Fruit fly (Drosophila melanogaster): ENCODE results near the gene MED31.

MED31 gene

DNA sequence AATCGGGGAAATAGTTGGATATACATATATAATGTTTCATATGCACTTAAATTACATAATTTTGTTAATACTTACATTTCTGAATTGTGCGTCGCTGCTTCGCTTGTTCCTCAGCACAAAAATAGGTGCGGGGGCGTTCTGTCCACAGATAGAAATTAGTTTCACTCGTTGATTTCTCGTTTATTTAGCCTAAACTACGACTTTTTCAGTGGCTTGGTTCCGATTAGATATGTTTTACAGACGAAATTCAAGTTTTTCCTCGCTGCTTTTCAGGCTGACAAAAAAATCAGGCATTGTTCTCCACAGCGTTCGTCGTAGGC is 549 bp upstream of the MED31 start (continued):
- no peak for TF ChIP-seq BEAF-32 (GFP tag; optimal IDR thresholded peaks at IDR 0.05)
- peak in 1 of 2 experiments; percentile 86 for TF ChIP-seq Pdp1 (GFP tag; optimal IDR thresholded peaks at IDR 0.05)
- TF ChIP-seq Trl (optimal IDR thresholded peaks at IDR 0.05): no peak
- TF ChIP-seq Trl (GFP tag; optimal IDR thresholded peaks at IDR 0.05): no peak
- peak; percentile 10 for TF ChIP-seq CG4617 (GFP tag; optimal IDR thresholded peaks at IDR 0.05; ENCODE audit: borderline replicate concordance)
- no peak for TF ChIP-seq lbe (GFP tag; optimal IDR thresholded peaks at IDR 0.05)
- 0 out of 3 replicates have a peak, but pooled peaks have one; percentile 8 for TF ChIP-seq HLH4C (GFP tag; IDR thresholded peaks at IDR 0.05; ENCODE audit: partially characterized antibody)

DNA sequence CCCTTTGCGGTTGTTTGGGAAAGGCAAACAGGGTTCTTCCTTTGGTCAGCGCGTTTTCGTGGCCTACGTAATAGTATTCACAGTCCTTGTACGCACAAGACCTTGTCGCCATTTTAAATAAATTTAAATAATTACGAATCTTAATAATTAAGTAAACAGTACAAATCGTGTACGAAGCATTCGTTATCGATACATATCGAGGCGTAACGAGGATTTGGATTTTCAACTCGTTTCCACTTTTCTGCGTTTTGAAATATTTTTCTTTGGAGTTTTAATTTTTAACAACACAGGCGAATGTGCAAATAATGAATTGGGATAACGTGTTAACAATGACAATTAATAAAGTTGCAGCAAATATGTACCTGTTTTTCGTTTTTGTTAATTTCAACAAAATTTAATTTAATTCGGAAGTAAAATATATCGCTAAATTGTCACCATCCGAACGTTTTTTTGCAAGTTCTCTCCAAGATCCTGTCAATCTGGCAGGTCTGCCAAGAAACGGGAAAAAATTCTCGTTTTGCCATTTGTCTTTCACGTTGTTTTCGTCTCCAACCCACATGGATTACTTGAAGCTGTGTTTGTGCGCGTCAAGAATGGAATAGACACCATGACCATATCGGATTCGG is 3.8 kb downstream of the MED31 start, which contains the start of the genes Dlip2 and rpk:
Gene Dlip2 (minus strand): TSS at position 199 of the 626 bp plus-strand sequence.
Gene rpk (plus strand): TSS at position 525 of the 626 bp plus-strand sequence.
- TF ChIP-seq CG12659 (GFP tag; optimal IDR thresholded peaks at IDR 0.05) (peak; percentile 12), Med (GFP tag) (peak; percentile 55), ssp (GFP tag; IDR thresholded peaks at IDR 0.05) (peak; percentile 58), CG14014 (GFP tag; IDR thresholded peaks at IDR 0.05) (no peak), CG2116 (GFP tag; optimal IDR thresholded peaks at IDR 0.05) (peak; percentile 66), hb (GFP tag; IDR thresholded peaks at IDR 0.05; ENCODE audit: partially characterized antibody) (peak; percentile 79), Myb (GFP tag; optimal IDR thresholded peaks at IDR 0.05) (peak; percentile 32), Bgb (GFP tag; IDR thresholded peaks at IDR 0.05; ENCODE audit: partially characterized antibody) (peak; percentile 92), CG12104 (GFP tag; optimal IDR thresholded peaks at IDR 0.05) (no peak), tx (GFP tag; optimal IDR thresholded peaks at IDR 0.05) (no peak), Ravus (GFP tag; IDR thresholded peaks at IDR 0.05) (no peak), E2f2 (GFP tag; IDR thresholded peaks at IDR 0.05) (peak; percentile 51), lbe (GFP tag; optimal IDR thresholded peaks at IDR 0.05) (peak; percentile 22), exex (tag; optimal IDR thresholded peaks at IDR 0.05) (no peak), sug (tag; optimal IDR thresholded peaks at IDR 0.05) (no peak), YL-1 (GFP tag; optimal IDR thresholded peaks at IDR 0.05) (peak; percentile 48), Sin3A (optimal IDR thresholded peaks at IDR 0.05) (peak; percentile 6), CG3163 (GFP tag; optimal IDR thresholded peaks at IDR 0.05) (no peak), CG14860 (GFP tag; IDR thresholded peaks at IDR 0.05; ENCODE audit: partially characterized antibody) (peak; percentile 83), MBD-R2 (GFP tag; IDR thresholded peaks at IDR 0.05) (peak; percentile 71), klu (GFP tag; IDR thresholded peaks at IDR 0.05) (no peak), nerfin-2 (GFP tag; IDR thresholded peaks at IDR 0.05; ENCODE audit: partially characterized antibody) (peak; percentile 62; the same call in 1 of the 2 replicates), CG7963 (GFP tag; IDR thresholded peaks at IDR 0.05; ENCODE audit: partially characterized antibody) (peak; percentile 73; the same call in 2 of the 3 replicates), nmo (GFP tag; optimal IDR thresholded peaks at IDR 0.05) (peak; percentile 45), tna (GFP tag; IDR thresholded peaks at IDR 0.05; ENCODE audit: partially characterized antibody) (peak; percentile 82), trem (tag; optimal IDR thresholded peaks at IDR 0.05) (peak; percentile 45), CG16863 (GFP tag; optimal IDR thresholded peaks at IDR 0.05) (no peak), MESR4 (GFP tag; optimal IDR thresholded peaks at IDR 0.05) (peak; percentile 31), CG2129 (GFP tag; IDR thresholded peaks at IDR 0.05; ENCODE audit: partially characterized antibody) (peak; percentile 71), corto (GFP tag; optimal IDR thresholded peaks at IDR 0.05) (no peak), Dll (GFP tag; IDR thresholded peaks at IDR 0.05; ENCODE audit: partially characterized antibody) (peak; percentile 92), Sry-β (GFP tag; optimal IDR thresholded peaks at IDR 0.05) (peak; percentile 62), CG6791 (GFP tag; IDR thresholded peaks at IDR 0.05; ENCODE audit: partially characterized antibody) (peak; percentile 89), HLH54F (GFP tag; optimal IDR thresholded peaks at IDR 0.05) (no peak), BEAF-32 (GFP tag; optimal IDR thresholded peaks at IDR 0.05) (peak; percentile 87), Deaf1 (tag; optimal IDR thresholded peaks at IDR 0.05) (peak; percentile 23), HLH4C (GFP tag; IDR thresholded peaks at IDR 0.05; ENCODE audit: partially characterized antibody) (peak; percentile 85), bbx (GFP tag; IDR thresholded peaks at IDR 0.05; ENCODE audit: partially characterized antibody) (peak; percentile 87), gem (tag; optimal IDR thresholded peaks at IDR 0.05) (peak; percentile 24), zen2 (GFP tag; IDR thresholded peaks at IDR 0.05; ENCODE audit: partially characterized antibody) (peak; percentile 88; the same call in 2 of the 3 replicates), CG15514 (GFP tag; optimal IDR thresholded peaks at IDR 0.05) (peak; percentile 19), Dp (GFP tag; optimal IDR thresholded peaks at IDR 0.05) (peak; percentile 49)
